Worm (Caenorhabditis elegans): ENCODE results near the gene F23F1.6.

ce11 chrII:23739-24138 lies 13.4 kb downstream of the F23F1.6 start:
- TF ChIP-seq ets-4 (tag; optimal IDR thresholded peaks at IDR 0.05) (no peak), lim-6 (tag; optimal IDR thresholded peaks at IDR 0.05) (no peak), ceh-34 (tag; optimal IDR thresholded peaks at IDR 0.05) (no peak), pha-4 (tag; optimal IDR thresholded peaks at IDR 0.05) (no peak), elt-2 (tag; optimal IDR thresholded peaks at IDR 0.05) (no peak), pha-2 (tag; optimal IDR thresholded peaks at IDR 0.05) (no peak), nfya-1 (tag; optimal IDR thresholded peaks at IDR 0.05) (no peak)
